Fruit fly (Drosophila melanogaster): ENCODE results near the gene pbl.
A peak's percentile ranks its signal among the peaks of the same experiment; 100 is the strongest.

The pbl gene

DNA sequence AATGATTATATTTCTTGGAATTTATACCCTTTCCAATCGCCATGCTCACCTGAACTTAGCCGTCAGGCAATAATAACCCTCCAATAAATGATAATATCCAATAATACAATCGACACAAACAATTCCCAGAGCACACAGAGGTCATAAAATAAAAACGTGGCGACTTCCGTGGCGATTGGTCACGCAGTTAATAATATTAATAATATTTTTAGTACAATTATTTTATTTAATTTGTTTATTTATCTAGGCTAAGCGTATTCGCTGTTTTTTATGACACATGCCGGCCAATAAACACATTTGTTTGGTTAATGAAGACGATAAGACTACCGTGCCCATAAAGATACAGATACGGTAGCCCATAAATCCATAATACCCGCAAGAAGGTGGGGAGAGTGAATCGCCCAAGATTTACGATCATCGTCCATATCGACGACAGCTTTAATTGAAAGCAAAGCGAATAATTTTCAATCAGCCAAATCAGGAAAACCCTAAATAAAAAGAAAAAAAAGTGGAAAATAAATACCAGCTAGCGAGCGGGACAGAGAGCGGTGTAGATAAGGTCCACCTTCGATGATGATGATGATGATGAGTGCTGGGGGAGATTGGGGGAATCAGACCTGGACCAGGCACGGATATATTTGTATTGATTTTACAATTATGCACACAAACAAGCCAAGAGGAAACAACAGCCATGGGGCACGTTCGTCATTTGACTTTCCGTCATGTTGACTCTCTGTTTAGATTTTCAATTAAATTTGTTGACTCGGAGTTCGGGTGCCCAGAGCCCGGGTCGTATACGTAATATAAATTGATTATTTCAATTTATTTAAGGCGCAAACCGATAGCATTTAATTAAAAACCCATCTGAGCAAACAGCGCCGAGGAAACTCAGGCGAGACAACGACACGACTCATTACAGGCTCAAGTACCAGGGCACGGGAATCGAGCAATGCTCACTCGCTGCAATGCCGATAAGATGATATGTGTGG lies 49.2 kb upstream of the pbl start:
- no peak for TF ChIP-seq Rel (GFP tag; optimal IDR thresholded peaks at IDR 0.05)
- TF ChIP-seq Rel (tag; optimal IDR thresholded peaks at IDR 0.05) = peak; percentile 75
- TF ChIP-seq Mio (GFP tag; optimal IDR thresholded peaks at IDR 0.05) = no peak
- no peak for TF ChIP-seq N (GFP tag; optimal IDR thresholded peaks at IDR 0.05)
- TF ChIP-seq CG9705 (GFP tag; optimal IDR thresholded peaks at IDR 0.05) = peak; percentile 48
- TF ChIP-seq rgr (GFP tag; optimal IDR thresholded peaks at IDR 0.05) = peak; percentile 44
- TF ChIP-seq pan (optimal IDR thresholded peaks at IDR 0.05) = no peak
- peak; percentile 66 for TF ChIP-seq HLH106 (tag; optimal IDR thresholded peaks at IDR 0.05)
- no peak for TF ChIP-seq woc (GFP tag; optimal IDR thresholded peaks at IDR 0.05)
- peak; percentile 46 for TF ChIP-seq sage (GFP tag; optimal IDR thresholded peaks at IDR 0.05)
- peak; percentile 88 for TF ChIP-seq Sp1 (GFP tag; optimal IDR thresholded peaks at IDR 0.05)
- TF ChIP-seq GATAd (GFP tag; optimal IDR thresholded peaks at IDR 0.05) = no peak
- no peak for TF ChIP-seq psq (GFP tag; optimal IDR thresholded peaks at IDR 0.05)
- peak; percentile 48 for TF ChIP-seq Hr83 (GFP tag; optimal IDR thresholded peaks at IDR 0.05; ENCODE audit: poor library complexity, severe bottlenecking)
- TF ChIP-seq foxo (GFP tag; optimal IDR thresholded peaks at IDR 0.05) = no peak
- no peak for TF ChIP-seq CG32264 (GFP tag; optimal IDR thresholded peaks at IDR 0.05)
- no peak for TF ChIP-seq lola (GFP tag; optimal IDR thresholded peaks at IDR 0.05)
- TF ChIP-seq jim (GFP tag; optimal IDR thresholded peaks at IDR 0.05) = no peak
- no peak for TF ChIP-seq sv (GFP tag; optimal IDR thresholded peaks at IDR 0.05)
- TF ChIP-seq dmrt93B (GFP tag; optimal IDR thresholded peaks at IDR 0.05) = no peak
- TF ChIP-seq tai (GFP tag; optimal IDR thresholded peaks at IDR 0.05) = no peak
- TF ChIP-seq br (GFP tag; optimal IDR thresholded peaks at IDR 0.05) = no peak
- no peak for TF ChIP-seq ey (GFP tag; optimal IDR thresholded peaks at IDR 0.05)
- TF ChIP-seq dsf (GFP tag; optimal IDR thresholded peaks at IDR 0.05; ENCODE audit: borderline replicate concordance) = no peak
- peak; percentile 91 for TF ChIP-seq CrebA (GFP tag; optimal IDR thresholded peaks at IDR 0.05; ENCODE audit: borderline replicate concordance)
- no peak for TF ChIP-seq Dfd (GFP tag; optimal IDR thresholded peaks at IDR 0.05)
- no peak for TF ChIP-seq Jra (GFP tag; optimal IDR thresholded peaks at IDR 0.05)
- no peak for TF ChIP-seq h (GFP tag; optimal IDR thresholded peaks at IDR 0.05)
- no peak for TF ChIP-seq usp (GFP tag; optimal IDR thresholded peaks at IDR 0.05)
- TF ChIP-seq Myc (optimal IDR thresholded peaks at IDR 0.05) = no peak
- TF ChIP-seq dl (GFP tag; optimal IDR thresholded peaks at IDR 0.05; ENCODE audit: insufficient read depth in 1 of 2, partially characterized antibody in 2 of 2) = no peak
- TF ChIP-seq Hr78 (GFP tag; optimal IDR thresholded peaks at IDR 0.05) = no peak

DNA sequence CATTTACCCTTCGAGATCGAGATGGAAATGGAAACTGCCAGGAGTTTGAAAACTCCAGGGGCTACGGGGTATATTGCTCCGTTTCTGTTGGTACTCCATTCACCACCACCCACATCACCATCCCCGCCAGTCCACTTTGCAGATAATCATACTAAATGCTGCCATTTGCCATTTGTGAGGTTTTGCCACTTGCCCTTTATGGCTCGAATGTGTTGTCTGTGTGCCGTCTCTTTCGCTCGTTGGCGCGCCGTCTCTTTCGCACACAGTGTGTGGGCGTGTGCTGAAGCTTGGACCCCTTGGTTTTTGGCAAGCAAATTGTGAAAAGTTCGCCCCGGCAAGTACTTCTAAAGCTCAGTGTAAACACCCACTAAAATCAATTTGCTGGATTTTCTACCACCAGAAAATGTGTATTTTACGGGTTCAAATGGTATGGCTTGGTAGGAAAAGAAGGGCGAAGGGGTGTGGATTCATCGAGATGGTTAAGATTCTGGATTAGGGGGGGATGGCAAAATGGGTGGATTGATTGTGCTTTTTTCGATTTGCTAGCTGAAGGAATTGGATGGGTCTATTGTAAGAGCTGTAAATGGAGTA lies 46.9 kb upstream of the pbl start:
- TF ChIP-seq pan (optimal IDR thresholded peaks at IDR 0.05) = no peak
- no peak for TF ChIP-seq Sp1 (GFP tag; optimal IDR thresholded peaks at IDR 0.05)
- TF ChIP-seq rgr (GFP tag; optimal IDR thresholded peaks at IDR 0.05) = no peak
- no peak for TF ChIP-seq ey (GFP tag; optimal IDR thresholded peaks at IDR 0.05)
- TF ChIP-seq Hnf4 (GFP tag; optimal IDR thresholded peaks at IDR 0.05) = no peak
- TF ChIP-seq HLH106 (tag; optimal IDR thresholded peaks at IDR 0.05) = no peak
- no peak for TF ChIP-seq tai (GFP tag; optimal IDR thresholded peaks at IDR 0.05)
- no peak for TF ChIP-seq sv (GFP tag; optimal IDR thresholded peaks at IDR 0.05)
- TF ChIP-seq brk (GFP tag; optimal IDR thresholded peaks at IDR 0.05) = no peak
- TF ChIP-seq Rel (GFP tag; optimal IDR thresholded peaks at IDR 0.05) = no peak
- TF ChIP-seq Rel (tag; optimal IDR thresholded peaks at IDR 0.05) = no peak
- TF ChIP-seq Abd-B (GFP tag; optimal IDR thresholded peaks at IDR 0.05) = no peak

DNA sequence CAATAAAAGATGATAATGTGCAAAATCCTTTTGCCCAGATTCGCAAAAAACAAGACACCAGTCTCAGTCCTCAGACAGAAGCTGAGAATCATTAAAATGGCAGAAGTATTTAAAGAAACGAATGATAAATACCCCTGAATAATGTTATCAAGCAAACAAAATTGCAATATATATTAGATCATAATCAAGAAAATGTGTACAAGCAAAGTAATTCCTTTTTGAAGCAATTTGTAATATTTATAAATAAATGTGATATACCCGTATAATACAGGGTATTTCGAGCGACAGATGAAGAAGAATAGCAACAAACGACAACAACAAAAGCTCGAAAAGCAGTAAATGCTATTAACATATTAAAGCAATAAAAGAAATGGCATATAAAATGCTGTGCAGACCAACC lies 46.3 kb upstream of the pbl start:
- TF ChIP-seq sv (GFP tag; optimal IDR thresholded peaks at IDR 0.05) (no peak), HLH106 (tag; optimal IDR thresholded peaks at IDR 0.05) (no peak), Hnf4 (GFP tag; optimal IDR thresholded peaks at IDR 0.05) (no peak), CG9705 (GFP tag; optimal IDR thresholded peaks at IDR 0.05) (no peak), psq (GFP tag; optimal IDR thresholded peaks at IDR 0.05) (no peak), jim (GFP tag; optimal IDR thresholded peaks at IDR 0.05) (no peak), OdsH (GFP tag; optimal IDR thresholded peaks at IDR 0.05) (no peak), Vsx2 (GFP tag; optimal IDR thresholded peaks at IDR 0.05; ENCODE audit: partially characterized antibody) (no peak), Jra (GFP tag; optimal IDR thresholded peaks at IDR 0.05) (no peak), Dif (GFP tag; optimal IDR thresholded peaks at IDR 0.05; ENCODE audit: partially characterized antibody) (no peak), tai (GFP tag; optimal IDR thresholded peaks at IDR 0.05) (no peak), foxo (GFP tag; optimal IDR thresholded peaks at IDR 0.05) (no peak)

Measured in whole organism, wandering third instar larva.